Worm (Caenorhabditis elegans) whole organism, L2 larva: Measurements from ENCODE around the gene F10E9.5.

Source experiments
- C34F6.9 ChIP-seq: fragments of 150-350 bp; optimal IDR thresholded peaks from 2 replicates; lab custom pipeline; 2014; ENCODE audit warnings: missing biosample characterization, missing genetic modification characterization
- F13H6.1 ChIP-seq: sonication (generic microtip); optimal IDR thresholded peaks from 2 replicates; lab custom pipeline; 2016; ENCODE audit warnings: missing genetic modification characterization, missing compliant biosample characterization
- blmp-1 ChIP-seq: sonication (generic microtip); optimal IDR thresholded peaks from 2 replicates; lab custom pipeline; 2017; ENCODE audit warnings: missing genetic modification characterization, mild to moderate bottlenecking, missing compliant biosample characterization, antibody characterized with exemption, moderate library complexity; ENCODE audit not compliant: insufficient read depth
- fos-1 ChIP-seq: fragments of 150-350 bp; optimal IDR thresholded peaks from 2 replicates; lab custom pipeline; 2014; ENCODE audit warnings: missing biosample characterization, missing genetic modification characterization
- lin-13 ChIP-seq: fragments of 150-350 bp; optimal IDR thresholded peaks from 2 replicates; lab custom pipeline; 2014; ENCODE audit warnings: missing biosample characterization, missing genetic modification reagents, missing genetic modification characterization
- nhr-25 ChIP-seq: fragments of 150-350 bp; sonication (generic microtip); optimal IDR thresholded peaks from 3 replicates; lab custom pipeline; 2014; ENCODE audit warnings: missing biosample characterization, missing genetic modification characterization
- skn-1 ChIP-seq: sonication (generic microtip); optimal IDR thresholded peaks from 2 replicates; lab custom pipeline; 2017; ENCODE audit warnings: missing biosample characterization, missing genetic modification characterization
- unc-62 ChIP-seq: fragments of 150-350 bp; optimal IDR thresholded peaks from 2 replicates; lab custom pipeline; 2014; ENCODE audit warnings: missing biosample characterization, missing genetic modification reagents, missing genetic modification characterization

- TF ChIP-seq skn-1 (tag; lab: Kevin White, UChicago) (no peak), blmp-1 (tag; lab: Kevin White, UChicago) (no peak), unc-62 (GFP tag; lab: Kevin White, UChicago) (no peak), lin-13 (GFP tag; lab: Kevin White, UChicago) (no peak), F13H6.1 (tag; lab: Kevin White, UChicago) (no peak), fos-1 (tag; lab: Kevin White, UChicago) (no peak), nhr-25 (tag; lab: Kevin White, UChicago) (no peak), C34F6.9 (tag; lab: Kevin White, UChicago) (no peak)
Observed at ce11 chrIII:8258045-8258444, 49.3 kb upstream of the F10E9.5 start, which contains the start of gene ncr-2.
